Worm (Caenorhabditis elegans) whole organism, young adult: ENCODE results near the gene fipr-18.

Experiments
- D2030.7 ChIP-seq: fragments of 200-800 bp; sonication (Bioruptor generic); IDR thresholded peaks from 2 replicates; pipeline ENCODE4 v1.3.6; 2022; ENCODE audit warnings: missing genetic modification reagents, missing genetic modification characterization, missing compliant biosample characterization
- F39B2.1 ChIP-seq: fragments of 200-800 bp; sonication (Bioruptor generic); IDR thresholded peaks from 2 replicates; pipeline ENCODE4 v1.3.6; 2022; ENCODE audit warnings: missing genetic modification reagents, missing genetic modification characterization, missing compliant biosample characterization
- akir-1 ChIP-seq: fragments of 200-800 bp; sonication (Bioruptor generic); optimal IDR thresholded peaks from 2 replicates; lab custom pipeline; 2018; ENCODE audit warnings: mild to moderate bottlenecking, missing genetic modification characterization, moderate library complexity, missing compliant biosample characterization
- aptf-2 ChIP-seq: fragments of 200-800 bp; sonication (Bioruptor generic); conservative IDR thresholded peaks from 2 replicates; pipeline ENCODE4 v1.3.6; 2022; ENCODE audit warnings: missing genetic modification reagents, missing genetic modification characterization, missing compliant biosample characterization
- attf-5 ChIP-seq: fragments of 200-800 bp; sonication (Bioruptor generic); optimal IDR thresholded peaks from 2 replicates; lab custom pipeline; 2018; ENCODE audit warnings: mild to moderate bottlenecking, missing genetic modification characterization, missing compliant biosample characterization
- ccch-3 ChIP-seq: fragments of 200-800 bp; sonication (Bioruptor generic); optimal IDR thresholded peaks from 2 replicates; lab custom pipeline; 2018; ENCODE audit warnings: mild to moderate bottlenecking, missing genetic modification characterization, missing compliant biosample characterization
- ceh-100 ChIP-seq: fragments of 200-800 bp; sonication (Bioruptor generic); IDR thresholded peaks from 2 replicates; pipeline ENCODE4 v1.3.6; 2022; ENCODE audit warnings: missing genetic modification reagents, missing genetic modification characterization, missing compliant biosample characterization
- ceh-58 ChIP-seq: fragments of 200-800 bp; sonication (Bioruptor generic); IDR thresholded peaks from 2 replicates; pipeline ENCODE4 v1.3.6; 2022; ENCODE audit warnings: missing genetic modification characterization, missing compliant biosample characterization
- ceh-79 ChIP-seq: sonication (generic microtip); optimal IDR thresholded peaks from 2 replicates; lab custom pipeline; 2017; ENCODE audit warnings: mild to moderate bottlenecking, missing genetic modification characterization, missing compliant biosample characterization
- ceh-91 ChIP-seq: fragments of 200-800 bp; sonication (Bioruptor generic); IDR thresholded peaks from 2 replicates; pipeline ENCODE4 v1.3.6; 2022; ENCODE audit warnings: missing genetic modification reagents, missing genetic modification characterization, missing compliant biosample characterization
- dox-1 ChIP-seq: fragments of 200-800 bp; sonication (Bioruptor generic); IDR thresholded peaks from 2 replicates; pipeline ENCODE4 v1.3.6; 2022; ENCODE audit warnings: missing genetic modification reagents, missing genetic modification characterization, missing compliant biosample characterization
- egl-18 ChIP-seq: fragments of 200-800 bp; sonication (Bioruptor generic); IDR thresholded peaks from 2 replicates; pipeline ENCODE4 v1.3.6; 2022; ENCODE audit warnings: missing genetic modification reagents, missing genetic modification characterization, missing compliant biosample characterization
- egrh-3 ChIP-seq: fragments of 200-800 bp; sonication (Bioruptor generic); IDR thresholded peaks from 2 replicates; pipeline ENCODE4 v1.3.6; 2022; ENCODE audit warnings: missing genetic modification reagents, missing genetic modification characterization, missing compliant biosample characterization
- fkh-3 ChIP-seq: sonication (generic microtip); optimal IDR thresholded peaks from 2 replicates; lab custom pipeline; 2016; ENCODE audit warnings: mild to moderate bottlenecking, missing genetic modification characterization, missing compliant biosample characterization
- hrde-1 ChIP-seq: sonication (generic microtip); optimal IDR thresholded peaks from 2 replicates; lab custom pipeline; 2016; ENCODE audit warnings: missing genetic modification characterization, mild to moderate bottlenecking, missing compliant biosample characterization, moderate library complexity, missing genotype, missing genetic modification reagents, borderline replicate concordance
- hsf-1 ChIP-seq: fragments of 200-800 bp; sonication (Bioruptor generic); IDR thresholded peaks from 2 replicates; pipeline ENCODE4 v1.3.6; 2022; ENCODE audit warnings: missing genetic modification reagents, missing genetic modification characterization, missing compliant biosample characterization
- let-526 ChIP-seq: fragments of 200-800 bp; sonication (Bioruptor generic); IDR thresholded peaks from 2 replicates; pipeline ENCODE4 v1.3.6; 2022; ENCODE audit warnings: missing genetic modification reagents, missing genetic modification characterization, missing compliant biosample characterization
- let-607 ChIP-seq, 2 experiments: fragments of 200-800 bp in 1 of 2; sonication (Bioruptor generic) in 1 of 2; sonication (generic microtip) in 1 of 2; optimal IDR thresholded peaks; 2 replicates each; lab custom pipeline; 2016 to 2018; ENCODE audit warnings: mild to moderate bottlenecking in 2 of 2, missing compliant biosample characterization in 2 of 2, missing genetic modification characterization in 2 of 2, moderate library complexity in 2 of 2, missing genotype in 1 of 2
- mcd-1 ChIP-seq: fragments of 200-800 bp; sonication (Bioruptor generic); IDR thresholded peaks from 2 replicates; pipeline ENCODE4 v1.3.6; 2022; ENCODE audit warnings: missing genetic modification reagents, missing genetic modification characterization, missing compliant biosample characterization
- mxl-1 ChIP-seq: sonication (generic microtip); optimal IDR thresholded peaks from 2 replicates; lab custom pipeline; 2016; ENCODE audit warnings: missing genetic modification characterization, missing compliant biosample characterization
- nhr-27 ChIP-seq: fragments of 200-800 bp; sonication (Bioruptor generic); optimal IDR thresholded peaks from 2 replicates; lab custom pipeline; 2018; ENCODE audit warnings: mild to moderate bottlenecking, missing genetic modification characterization, moderate library complexity, missing compliant biosample characterization
- nhr-80 ChIP-seq: sonication (generic microtip); optimal IDR thresholded peaks from 2 replicates; lab custom pipeline; 2016; ENCODE audit warnings: missing genetic modification characterization, missing compliant biosample characterization
- rec-8 ChIP-seq, 2 experiments: sonication (generic microtip); optimal IDR thresholded peaks; 2 replicates each; lab custom pipeline; 2016; ENCODE audit warnings: mild to moderate bottlenecking in 2 of 2, missing genetic modification characterization in 2 of 2, missing genetic modification reagents in 2 of 2, missing genotype in 2 of 2, missing biosample characterization in 1 of 2, missing compliant biosample characterization in 1 of 2, moderate library complexity in 1 of 2
- sea-2 ChIP-seq: fragments of 200-800 bp; sonication (Bioruptor generic); IDR thresholded peaks from 2 replicates; pipeline ENCODE4 v1.3.6; 2022; ENCODE audit warnings: missing genetic modification characterization, missing compliant biosample characterization
- snpc-1.1 ChIP-seq: sonication (generic microtip); optimal IDR thresholded peaks from 2 replicates; lab custom pipeline; 2017; ENCODE audit warnings: missing genetic modification characterization, mild to moderate bottlenecking, missing compliant biosample characterization, antibody characterized with exemption, moderate library complexity, missing genotype, missing genetic modification reagents; ENCODE audit not compliant: insufficient read depth
- somi-1 ChIP-seq: fragments of 200-800 bp; sonication (Bioruptor generic); optimal IDR thresholded peaks from 2 replicates; lab custom pipeline; 2018; ENCODE audit warnings: mild to moderate bottlenecking, missing genetic modification characterization, missing compliant biosample characterization
- unc-62 ChIP-seq: fragments of 150-350 bp; optimal IDR thresholded peaks from 2 replicates; lab custom pipeline; 2014; ENCODE audit warnings: missing biosample characterization, missing genetic modification reagents, missing genetic modification characterization
- xnd-1 ChIP-seq: sonication (generic microtip); optimal IDR thresholded peaks from 2 replicates; lab custom pipeline; 2016; ENCODE audit warnings: missing genotype, missing genetic modification reagents, missing genetic modification characterization, missing compliant biosample characterization
- ztf-18 ChIP-seq: sonication (generic microtip); optimal IDR thresholded peaks from 2 replicates; lab custom pipeline; 2016; ENCODE audit warnings: missing genotype, mild to moderate bottlenecking, missing genetic modification characterization, missing compliant biosample characterization
- ztf-22 ChIP-seq: fragments of 200-800 bp; sonication (Bioruptor generic); optimal IDR thresholded peaks from 2 replicates; lab custom pipeline; 2018; ENCODE audit warnings: mild to moderate bottlenecking, missing genetic modification characterization, moderate library complexity, missing compliant biosample characterization

The fipr-18 gene

DNA sequence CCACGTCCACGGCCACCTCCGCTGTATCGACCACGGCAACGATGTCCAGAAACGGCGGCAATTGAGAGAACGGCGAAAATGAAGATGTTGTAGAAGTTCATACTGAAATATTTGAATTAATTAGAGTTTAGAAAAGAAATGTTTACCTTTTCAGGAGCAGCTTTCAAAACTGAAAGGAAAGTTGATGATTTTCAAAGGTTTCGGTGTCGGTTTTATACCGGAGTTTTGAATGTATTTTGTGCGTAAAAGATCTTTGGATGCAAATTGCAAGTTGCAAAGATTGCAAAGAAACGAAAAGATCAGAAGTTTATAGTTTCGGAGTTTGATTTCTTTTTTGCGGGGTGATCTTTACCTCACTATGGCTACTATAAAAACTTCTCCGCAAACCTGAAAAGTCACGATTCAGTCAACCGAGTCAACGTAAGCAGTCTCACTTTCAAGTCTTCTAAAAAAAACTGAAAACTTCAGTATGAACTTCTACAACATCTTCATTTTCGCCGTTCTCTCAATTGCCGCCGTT lies at the start of gene fipr-18, which contains the start of gene fipr-19:
fipr-18 (plus strand) TSS at position 470 of the 520 bp plus-strand sequence.
fipr-19 (minus strand) TSS at position 101 of the 520 bp plus-strand sequence.
- TF ChIP-seq fkh-3 (tag; lab: Kevin White, UChicago) (no peak), sea-2 (GFP tag; lab: Robert Waterston, UW) (no peak), aptf-2 (GFP tag; lab: Robert Waterston, UW) (no peak), ceh-58 (GFP tag; lab: Robert Waterston, UW) (no peak), let-526 (GFP tag; lab: Robert Waterston, UW) (no peak), ceh-100 (GFP tag; lab: Robert Waterston, UW) (no peak), mxl-1 (tag; lab: Kevin White, UChicago) (no peak), rec-8 (tag; optimal IDR thresholded peaks at IDR 0.05; lab: Kevin White, UChicago) (no peak), xnd-1 (tag; lab: Kevin White, UChicago) (no peak), egrh-3 (GFP tag; lab: Robert Waterston, UW) (no peak), mcd-1 (GFP tag; lab: Robert Waterston, UW) (no peak), snpc-1.1 (no peak)

DNA sequence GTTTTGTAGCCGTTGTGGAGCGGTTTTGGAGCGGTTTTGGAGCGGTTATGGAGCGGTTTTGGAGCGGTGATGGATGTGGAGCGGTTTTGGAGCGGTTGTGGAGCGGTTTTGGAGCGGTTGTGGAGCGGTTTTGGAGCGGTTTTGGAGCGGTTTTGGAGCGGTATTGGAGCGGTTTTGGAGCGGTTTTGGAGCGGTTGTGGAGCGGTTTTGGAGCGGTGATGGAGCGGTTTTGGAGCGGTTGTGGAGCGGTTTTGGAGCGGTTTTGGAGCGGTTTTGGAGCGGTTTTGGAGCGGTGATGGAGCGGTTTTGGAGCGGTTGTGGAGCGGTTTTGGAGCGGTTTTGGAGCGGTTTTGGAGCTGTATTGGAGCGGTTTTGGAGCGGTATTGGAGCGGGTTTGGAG lies 6.7 kb upstream of the fipr-18 start:
- TF ChIP-seq egrh-3 (GFP tag; lab: Robert Waterston, UW) = peak; percentile 89

DNA sequence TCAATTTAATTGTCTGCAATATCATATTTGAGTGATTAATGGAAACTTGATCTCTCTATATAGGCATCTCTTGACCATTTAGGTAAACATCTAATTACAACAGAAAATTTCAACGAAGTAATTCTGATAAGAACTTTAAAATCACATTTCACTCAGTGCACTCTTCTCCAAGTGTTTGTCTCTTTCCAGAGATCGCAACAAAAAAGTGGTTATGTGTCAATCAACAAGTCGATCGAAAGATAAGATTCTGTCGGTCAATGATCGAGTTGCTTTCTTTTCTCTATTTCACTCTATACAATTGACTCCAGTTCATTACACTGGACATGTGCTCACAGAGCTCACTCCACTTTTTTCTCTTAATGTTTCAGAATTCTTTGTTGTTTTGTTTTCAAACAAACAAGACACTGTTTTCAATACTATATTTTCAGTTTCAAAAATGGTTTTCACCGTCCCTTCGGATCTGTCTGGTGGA lies 5.4 kb upstream of the fipr-18 start, which contains the start of gene alh-12:
alh-12 (plus strand) TSS at position 422 of the 472 bp plus-strand sequence.
- TF ChIP-seq nhr-27 = no peak
- 0 out of 2 replicates have a peak, but pooled peaks have one; percentile 30 for TF ChIP-seq dox-1 (GFP tag; lab: Robert Waterston, UW)
- TF ChIP-seq nhr-80 (tag; lab: Kevin White, UChicago) = peak; percentile 93
- peak; percentile 9 for TF ChIP-seq ztf-22 (GFP tag; lab: Kevin White, UChicago)
- peak in 1 of 2 experiments; percentile 36 for TF ChIP-seq let-607 (tag; optimal IDR thresholded peaks at IDR 0.05; lab: Kevin White, UChicago)
- peak; percentile 51 for TF ChIP-seq unc-62 (GFP tag; lab: Kevin White, UChicago)
- TF ChIP-seq ceh-100 (GFP tag; lab: Robert Waterston, UW) = no peak
- no peak for TF ChIP-seq ceh-79
- no peak for TF ChIP-seq ccch-3 (GFP tag; lab: Kevin White, UChicago)

DNA sequence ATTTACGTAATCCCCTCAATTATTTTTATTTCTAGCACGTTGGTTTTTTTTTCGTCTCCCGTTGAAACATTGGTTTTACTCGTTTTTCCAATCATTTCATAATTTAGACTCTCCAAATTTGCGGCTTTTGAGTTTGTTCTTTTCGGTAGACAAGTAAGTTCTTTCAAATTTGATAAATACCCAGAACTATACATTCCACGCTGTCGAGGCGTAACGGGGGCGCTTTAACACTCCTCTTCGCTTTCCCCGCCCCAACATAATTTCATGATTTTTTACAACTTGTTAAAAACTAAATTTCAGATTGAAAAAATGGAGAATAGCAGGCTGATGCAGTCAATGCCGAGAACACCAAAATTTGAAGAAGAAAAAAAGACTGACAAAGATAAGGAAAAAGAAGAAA lies 2.5 kb upstream of the fipr-18 start, which contains the start of gene Y69F12A.1:
Y69F12A.1 (plus strand) TSS at position 301 of the 400 bp plus-strand sequence.
- TF ChIP-seq akir-1 (no peak), somi-1 (no peak), attf-5 (GFP tag; lab: Kevin White, UChicago) (no peak), F39B2.1 (GFP tag; lab: Robert Waterston, UW) (no peak), D2030.7 (GFP tag; lab: Robert Waterston, UW) (no peak), hrde-1 (tag; lab: Kevin White, UChicago) (no peak)
- TF ChIP-seq, all 124 proteins: peak for 0

DNA sequence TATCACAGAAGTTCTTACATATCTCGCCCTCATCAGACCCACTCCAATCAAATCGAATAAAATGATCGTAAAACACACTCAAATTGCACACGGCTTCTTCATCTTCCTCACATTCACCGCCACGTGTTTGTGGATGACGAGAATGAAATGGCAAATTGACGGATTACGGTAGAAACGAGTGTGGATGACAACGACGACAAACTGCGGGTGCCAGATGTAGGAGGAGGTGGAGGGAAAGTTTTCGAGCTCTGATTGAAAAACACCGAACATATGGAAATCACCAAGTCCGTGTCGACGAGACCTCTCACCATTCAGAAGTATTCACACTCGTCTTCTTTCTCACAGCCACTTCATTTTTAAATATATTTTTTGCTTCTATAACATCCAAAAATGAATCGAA lies 903 bp downstream of the fipr-18 start, which contains the start of gene mls-1:
mls-1 (plus strand) TSS at position 324 of the 400 bp plus-strand sequence.
- TF ChIP-seq ztf-18 (tag; lab: Kevin White, UChicago) (no peak), hsf-1 (GFP tag; lab: Robert Waterston, UW) (no peak), aptf-2 (GFP tag; lab: Robert Waterston, UW) (no peak), egl-18 (no peak), ceh-91 (no peak)
